Fruit fly (Drosophila melanogaster) whole organism, embryonic: ENCODE data around the gene Hsp83.

ENCODE experiments used
- Atf6 ChIP-seq: fragments of 200-800 bp; sonication (Bioruptor generic); IDR thresholded peaks from 2 replicates; pipeline ENCODE4 v1.3.6; 2022; ENCODE audit warnings: missing biosample characterization, missing genetic modification characterization
- Awh ChIP-seq: fragments of 200-800 bp; sonication (Bioruptor generic); IDR thresholded peaks from 2 replicates; pipeline ENCODE4, ENCODE4 v1.3.6; 2022; ENCODE audit warnings: missing biosample characterization, missing genetic modification characterization
- B-H1 ChIP-seq: fragments of 200-800 bp; sonication (Bioruptor generic); IDR thresholded peaks from 3 replicates; pipeline ENCODE4 v1.3.6; 2022; ENCODE audit warnings: missing biosample characterization, missing genetic modification characterization
- Bdp1 ChIP-seq: fragments of 200-800 bp; sonication (Bioruptor generic); optimal IDR thresholded peaks from 3 replicates; lab custom pipeline; 2016; ENCODE audit warnings: missing biosample characterization, missing genetic modification characterization
- Bteb2 ChIP-seq: fragments of 200-800 bp; sonication (Bioruptor generic); optimal IDR thresholded peaks from 2 replicates; lab custom pipeline; 2016; ENCODE audit warnings: missing biosample characterization, missing genetic modification characterization
- CG1024 ChIP-seq: fragments of 200-800 bp; sonication (Bioruptor generic); IDR thresholded peaks from 2 replicates; pipeline ENCODE4 v1.3.6; 2022; ENCODE audit warnings: missing biosample characterization, missing genetic modification characterization
- CG10267 ChIP-seq: fragments of 200-800 bp; sonication (Bioruptor generic); optimal IDR thresholded peaks from 2 replicates; lab custom pipeline; 2018; ENCODE audit warnings: missing biosample characterization, mild to moderate bottlenecking, missing genetic modification characterization, moderate library complexity
- CG11560 ChIP-seq: fragments of 200-800 bp; sonication (Bioruptor generic); IDR thresholded peaks from 3 replicates; pipeline ENCODE4 v1.3.6; 2022; ENCODE audit warnings: missing biosample characterization, missing genetic modification characterization
- CG12942 ChIP-seq: fragments of 200-800 bp; sonication (Bioruptor generic); optimal IDR thresholded peaks from 3 replicates; lab custom pipeline; 2016; ENCODE audit warnings: missing biosample characterization, missing genetic modification characterization
- CG13775 ChIP-seq: fragments of 200-800 bp; sonication (Bioruptor generic); optimal IDR thresholded peaks from 3 replicates; lab custom pipeline; 2017; ENCODE audit warnings: missing biosample characterization, mild to moderate bottlenecking, missing genetic modification characterization
- CG15514 ChIP-seq: fragments of 200-800 bp; sonication (Bioruptor generic); optimal IDR thresholded peaks from 3 replicates; lab custom pipeline; 2017; ENCODE audit warnings: missing biosample characterization, missing genetic modification characterization, mild to moderate bottlenecking, moderate library complexity, missing genetic modification reagents
- CG16779 ChIP-seq: fragments of 200-800 bp; sonication (Bioruptor generic); IDR thresholded peaks from 2 replicates; pipeline ENCODE4 v1.3.6; 2022; ENCODE audit warnings: missing biosample characterization, missing genetic modification characterization
- CG17359 ChIP-seq: fragments of 200-800 bp; sonication (Bioruptor generic); optimal IDR thresholded peaks from 3 replicates; lab custom pipeline; 2018; ENCODE audit warnings: missing biosample characterization, mild to moderate bottlenecking, missing genetic modification characterization, moderate library complexity
- CG17912 ChIP-seq: fragments of 200-800 bp; sonication (Bioruptor generic); optimal IDR thresholded peaks from 2 replicates; lab custom pipeline; 2018; ENCODE audit warnings: missing biosample characterization, mild to moderate bottlenecking, missing genetic modification characterization
- CG2199 ChIP-seq: fragments of 200-800 bp; sonication (Bioruptor generic); IDR thresholded peaks from 3 replicates; pipeline ENCODE4 v1.3.6; 2022; ENCODE audit warnings: missing biosample characterization, missing genetic modification characterization
- CG33557 ChIP-seq: fragments of 200-800 bp; sonication (Bioruptor generic); optimal IDR thresholded peaks from 2 replicates; lab custom pipeline; 2019; ENCODE audit warnings: missing biosample characterization, mild to moderate bottlenecking, missing genetic modification characterization, moderate library complexity
- CG34224 ChIP-seq: fragments of 200-800 bp; sonication (Bioruptor generic); IDR thresholded peaks from 3 replicates; pipeline ENCODE4 v1.3.6; 2022; ENCODE audit warnings: missing biosample characterization, missing genetic modification characterization; ENCODE audit not compliant: partially characterized antibody
- CG4328 ChIP-seq: fragments of 200-800 bp; sonication (Bioruptor generic); optimal IDR thresholded peaks from 3 replicates; lab custom pipeline; 2017; ENCODE audit warnings: missing biosample characterization, missing genetic modification reagents, missing genetic modification characterization
- CG7556 ChIP-seq: fragments of 200-800 bp; sonication (Bioruptor generic); optimal IDR thresholded peaks from 2 replicates; lab custom pipeline; 2017; ENCODE audit warnings: missing biosample characterization, mild to moderate bottlenecking, missing genetic modification characterization
- CG7928 ChIP-seq: fragments of 200-800 bp; sonication (Bioruptor generic); optimal IDR thresholded peaks from 2 replicates; lab custom pipeline; 2017; ENCODE audit warnings: missing biosample characterization, mild to moderate bottlenecking, missing genetic modification characterization
- CG8924 ChIP-seq: fragments of 200-800 bp; optimal IDR thresholded peaks from 3 replicates; lab custom pipeline; 2019; ENCODE audit warnings: missing biosample characterization, mild to moderate bottlenecking, missing genetic modification characterization, moderate library complexity
- Dip2 ChIP-seq: fragments of 200-800 bp; sonication (Bioruptor generic); IDR thresholded peaks from 2 replicates; pipeline ENCODE4 v1.3.6; 2022; ENCODE audit warnings: missing biosample characterization, missing genetic modification characterization
- Dip3 ChIP-seq: fragments of 200-800 bp; sonication (Bioruptor generic); optimal IDR thresholded peaks from 3 replicates; lab custom pipeline; 2016; ENCODE audit warnings: missing biosample characterization, missing genetic modification characterization
- Dll ChIP-seq: fragments of 200-800 bp; sonication (Bioruptor generic); IDR thresholded peaks from 4 replicates; pipeline ENCODE4 v1.3.6; 2022; ENCODE audit warnings: missing biosample characterization, missing genetic modification characterization; ENCODE audit not compliant: partially characterized antibody
- Hr78 ChIP-seq, 2 experiments: fragments of 200-800 bp in 1 of 2; fragments of >200 bp in 1 of 2; sonication (Bioruptor generic) in 1 of 2; optimal IDR thresholded peaks; 2 replicates each; lab custom pipeline; 2017 to 2019; ENCODE audit warnings: missing biosample characterization in 2 of 2, missing genetic modification characterization in 2 of 2, mild to moderate bottlenecking in 1 of 2, moderate library complexity in 1 of 2
- Mad ChIP-seq: fragments of 200-800 bp; sonication (Bioruptor generic); optimal IDR thresholded peaks from 2 replicates; lab custom pipeline; 2016; ENCODE audit warnings: missing biosample characterization, missing genetic modification characterization
- Mes4 ChIP-seq: fragments of 200-800 bp; sonication (Bioruptor generic); optimal IDR thresholded peaks from 2 replicates; lab custom pipeline; 2016; ENCODE audit warnings: missing biosample characterization, missing genetic modification characterization
- Scr ChIP-seq: fragments of 200-800 bp; sonication (Bioruptor generic); IDR thresholded peaks from 2 replicates; pipeline ENCODE4 v1.3.6; 2022; ENCODE audit warnings: missing biosample characterization, missing genetic modification characterization; ENCODE audit not compliant: partially characterized antibody
- Taf1 ChIP-seq: fragments of 200-800 bp; sonication (Bioruptor generic); IDR thresholded peaks from 2 replicates; pipeline ENCODE4 v1.3.6; 2022; ENCODE audit warnings: missing biosample characterization, missing genetic modification characterization
- chif ChIP-seq, 2 experiments: fragments of 200-800 bp; sonication (Bioruptor generic); optimal IDR thresholded peaks; 3 replicates each; lab custom pipeline; 2016; ENCODE audit warnings: missing biosample characterization in 2 of 2, missing genetic modification characterization in 2 of 2
- emc ChIP-seq: fragments of 200-800 bp; sonication (Bioruptor generic); optimal IDR thresholded peaks from 2 replicates; lab custom pipeline; 2016; ENCODE audit warnings: missing biosample characterization, missing genetic modification characterization
- ems ChIP-seq: fragments of 200-800 bp; sonication (Bioruptor generic); optimal IDR thresholded peaks from 3 replicates; lab custom pipeline; 2016; ENCODE audit warnings: missing biosample characterization, missing genetic modification characterization
- fd96Cb ChIP-seq: fragments of 200-800 bp; sonication (Bioruptor generic); optimal IDR thresholded peaks from 2 replicates; lab custom pipeline; 2018; ENCODE audit warnings: missing biosample characterization, mild to moderate bottlenecking, missing genetic modification characterization, moderate library complexity
- h ChIP-seq: fragments of >200 bp; optimal IDR thresholded peaks from 2 replicates; lab custom pipeline; 2017
- jumu ChIP-seq: fragments of 200-800 bp; sonication (Bioruptor generic); optimal IDR thresholded peaks from 3 replicates; lab custom pipeline; 2016; ENCODE audit warnings: missing biosample characterization, missing genetic modification characterization
- kni ChIP-seq: fragments of 200-800 bp; sonication (Bioruptor generic); optimal IDR thresholded peaks from 3 replicates; lab custom pipeline; 2017; ENCODE audit warnings: mild to moderate bottlenecking, missing biosample characterization, missing genetic modification reagents, missing genetic modification characterization
- lov ChIP-seq, 2 experiments: fragments of 200-800 bp in 1 of 2; fragments of >200 bp in 1 of 2; sonication (Bioruptor generic) in 1 of 2; IDR thresholded peaks in 1 of 2; optimal IDR thresholded peaks in 1 of 2; 2 replicates in 1 of 2; 3 replicates in 1 of 2; pipeline versions ENCODE4 v1.3.6 to Lab custom; 2017 to 2022; ENCODE audit warnings: missing biosample characterization in 1 of 2, missing genetic modification characterization in 1 of 2
- luna ChIP-seq: fragments of 200-800 bp; sonication (Bioruptor generic); optimal IDR thresholded peaks from 2 replicates; lab custom pipeline; 2016; ENCODE audit warnings: missing biosample characterization, missing genetic modification characterization
- mam ChIP-seq: fragments of 200-800 bp; sonication (Bioruptor generic); optimal IDR thresholded peaks from 3 replicates; lab custom pipeline; 2016; ENCODE audit warnings: missing biosample characterization, missing genetic modification characterization
- phol ChIP-seq: fragments of 200-800 bp; sonication (Bioruptor generic); optimal IDR thresholded peaks from 3 replicates; lab custom pipeline; 2018; ENCODE audit warnings: missing biosample characterization, mild to moderate bottlenecking, missing genetic modification characterization, moderate library complexity
- pnt ChIP-seq: fragments of 200-800 bp; sonication (Bioruptor generic); optimal IDR thresholded peaks from 3 replicates; lab custom pipeline; 2016; ENCODE audit warnings: missing biosample characterization, missing genetic modification characterization
- stc ChIP-seq: fragments of 200-800 bp; sonication (Bioruptor generic); IDR thresholded peaks from 2 replicates; pipeline ENCODE4 v1.3.6; 2022; ENCODE audit warnings: missing biosample characterization, missing genetic modification characterization
- stwl ChIP-seq: fragments of 200-800 bp; sonication (Bioruptor generic); optimal IDR thresholded peaks from 3 replicates; lab custom pipeline; 2018; ENCODE audit warnings: missing biosample characterization, mild to moderate bottlenecking, missing genetic modification characterization, moderate library complexity
- trh ChIP-seq: fragments of 200-800 bp; sonication (Bioruptor generic); optimal IDR thresholded peaks from 2 replicates; lab custom pipeline; 2016; ENCODE audit warnings: missing biosample characterization, missing genetic modification characterization
- usp ChIP-seq: fragments of >200 bp; optimal IDR thresholded peaks from 2 replicates; lab custom pipeline; 2017; ENCODE audit warnings: missing biosample characterization, missing genetic modification characterization
- vvl ChIP-seq: fragments of 200-800 bp; sonication (Bioruptor generic); IDR thresholded peaks from 2 replicates; pipeline ENCODE4 v1.3.6; 2022; ENCODE audit warnings: missing biosample characterization, missing genetic modification characterization

Gene Hsp83

DNA sequence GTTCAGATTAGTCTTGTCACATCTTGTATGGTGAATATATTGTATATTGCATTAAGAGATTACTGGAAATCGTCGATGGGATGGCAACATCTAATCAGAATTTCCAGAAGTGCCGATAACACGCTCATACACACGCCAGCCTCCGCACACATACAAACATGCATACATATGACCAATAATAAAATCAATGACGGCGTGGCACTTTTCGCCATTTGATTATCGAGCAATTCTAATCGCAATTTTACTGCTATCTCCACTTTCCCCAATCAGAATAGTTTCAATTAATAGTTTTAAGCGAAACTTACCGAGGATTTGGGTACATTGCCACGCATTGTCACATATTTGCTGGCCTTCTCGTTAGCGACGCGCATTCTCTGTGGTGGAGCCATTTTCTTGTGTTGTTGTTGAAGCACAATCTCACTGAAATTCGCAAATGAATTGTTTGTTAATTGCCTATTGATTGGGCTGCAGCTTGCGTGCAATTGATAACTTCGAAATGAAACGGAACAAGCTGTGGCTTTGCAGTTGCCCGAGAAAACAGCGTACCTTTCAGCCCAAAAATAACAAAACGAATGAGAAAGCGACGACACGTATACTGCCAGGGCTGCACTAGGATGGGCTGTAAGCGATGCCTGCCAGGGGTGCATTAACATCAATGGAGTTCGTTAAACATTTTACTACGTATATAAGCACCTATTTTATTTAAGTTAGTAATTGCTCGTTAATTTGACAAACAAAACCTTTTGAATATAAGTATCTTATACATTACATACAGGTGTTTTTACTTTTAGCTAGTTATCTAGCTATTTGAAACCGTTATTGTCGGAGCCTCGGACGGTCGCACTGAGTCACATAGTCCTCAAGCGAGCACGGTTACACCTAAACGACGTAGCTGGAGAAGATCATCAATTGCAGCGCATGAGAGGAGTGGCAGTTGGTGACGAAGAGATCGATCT is 6.0 kb downstream of the Hsp83 start, which contains the start of the genes CG32276 and gry (continued):
- TF ChIP-seq Hr78 (GFP tag; optimal IDR thresholded peaks at IDR 0.05; lab: Kevin White, UChicago) = no peak
- TF ChIP-seq Awh (GFP tag; lab: Robert Waterston, UW) = no peak
- TF ChIP-seq luna = no peak
- no peak for TF ChIP-seq h (lab: Kevin White, UChicago)
- no peak for TF ChIP-seq CG16779 (GFP tag; lab: Robert Waterston, UW)
- no peak for TF ChIP-seq CG11560 (tag; lab: Robert Waterston, UW)
- peak; percentile 70 for TF ChIP-seq CG4328 (GFP tag; lab: Kevin White, UChicago)
- TF ChIP-seq chif (GFP tag; optimal IDR thresholded peaks at IDR 0.05; lab: Kevin White, UChicago) = peak; percentile 54 to 71
- peak; percentile 91 for TF ChIP-seq CG15514 (GFP tag; lab: Kevin White, UChicago)
- peak; percentile 79 for TF ChIP-seq Bteb2 (GFP tag; lab: Kevin White, UChicago)
- TF ChIP-seq Bdp1 (GFP tag; lab: Kevin White, UChicago) = peak; percentile 65
- 0 out of 3 replicates have a peak, but pooled peaks have one; percentile 32 for TF ChIP-seq CG2199 (GFP tag; lab: Robert Waterston, UW)
- TF ChIP-seq fd96Cb = peak; percentile 57
- peak; percentile 99 for TF ChIP-seq CG7928 (GFP tag; lab: Kevin White, UChicago)
- peak; percentile 80 for TF ChIP-seq Mes4 (GFP tag; lab: Kevin White, UChicago)
- TF ChIP-seq CG17912 (GFP tag; lab: Kevin White, UChicago) = peak; percentile 7
- TF ChIP-seq Mad (GFP tag; lab: Kevin White, UChicago) = peak; percentile 82
- TF ChIP-seq CG17359 = peak; percentile 62
- TF ChIP-seq vvl = peak; percentile 82
- TF ChIP-seq stwl (tag; lab: Kevin White, UChicago) = peak; percentile 60
- TF ChIP-seq trh (GFP tag; lab: Kevin White, UChicago) = peak; percentile 63
- TF ChIP-seq lov (optimal IDR thresholded peaks at IDR 0.05; lab: Kevin White, UChicago) = no peak
- TF ChIP-seq lov (GFP tag; IDR thresholded peaks at IDR 0.05; lab: Robert Waterston, UW) = peak; percentile 61; the same call in 1 of the 3 replicates
- peak; percentile 46; the same call in 1 of the 2 replicates for TF ChIP-seq CG1024 (GFP tag; lab: Robert Waterston, UW)
- TF ChIP-seq jumu (GFP tag; lab: Kevin White, UChicago) = peak; percentile 88
- peak; percentile 53 for TF ChIP-seq Scr
- peak; percentile 43; the same call in 1 of the 4 replicates for TF ChIP-seq Dll (GFP tag; lab: Robert Waterston, UW)
- no peak for TF ChIP-seq kni (GFP tag; lab: Kevin White, UChicago)
- peak; percentile 90 for TF ChIP-seq phol (tag; lab: Kevin White, UChicago)
- peak; percentile 71 for TF ChIP-seq CG12942 (GFP tag; lab: Kevin White, UChicago)
- TF ChIP-seq emc (GFP tag; lab: Kevin White, UChicago) = peak; percentile 48
- TF ChIP-seq CG33557 (GFP tag; lab: Kevin White, UChicago) = peak; percentile 54

DNA sequence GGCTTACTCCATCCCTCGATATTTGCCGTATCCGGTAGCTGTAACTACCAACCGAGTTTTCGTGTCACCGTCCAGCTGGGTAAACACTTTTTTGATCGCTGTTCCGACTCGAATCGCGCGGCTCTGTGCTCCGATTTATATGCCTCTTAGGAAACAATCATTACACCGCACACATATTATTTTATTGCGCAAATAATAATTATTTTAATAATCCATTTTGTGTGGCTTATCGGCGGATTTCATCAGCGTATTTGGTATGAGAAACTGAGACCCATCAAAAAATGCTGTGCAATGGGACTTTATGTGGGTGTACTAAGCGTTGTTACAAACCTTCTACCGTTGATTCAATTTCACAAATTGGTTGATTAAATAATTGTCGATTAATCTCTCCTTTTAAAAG is 10.3 kb downstream of the Hsp83 start, which contains the start of gene CG32271:
Gene CG32271 (minus strand): TSS at position 101 of the 400 bp plus-strand sequence.
- no peak for TF ChIP-seq CG17912 (GFP tag; lab: Kevin White, UChicago)
- TF ChIP-seq pnt = no peak
- TF ChIP-seq CG34224 (GFP tag; lab: Robert Waterston, UW) = no peak
- TF ChIP-seq usp = no peak
- no peak for TF ChIP-seq CG8924 (tag; lab: Kevin White, UChicago)
- TF ChIP-seq Dip3 (GFP tag; lab: Kevin White, UChicago) = no peak
- TF ChIP-seq CG10267 (tag; lab: Kevin White, UChicago) = no peak
- TF ChIP-seq Dip2 (GFP tag; lab: Robert Waterston, UW) = no peak
- TF ChIP-seq mam (GFP tag; lab: Kevin White, UChicago) = no peak
- TF ChIP-seq Atf6 (GFP tag; lab: Robert Waterston, UW) = no peak
- no peak for TF ChIP-seq CG13775
- no peak for TF ChIP-seq ems (GFP tag; lab: Kevin White, UChicago)
- no peak for TF ChIP-seq Taf1 (GFP tag; lab: Robert Waterston, UW)
- TF ChIP-seq CG7556 (GFP tag; lab: Kevin White, UChicago) = no peak
- TF ChIP-seq B-H1 (GFP tag; lab: Robert Waterston, UW) = no peak
- TF ChIP-seq stc (GFP tag; lab: Robert Waterston, UW) = no peak
